Fruit fly (Drosophila melanogaster): ENCODE data around the gene nerfin-2.

- TF ChIP-seq CG15336 (GFP tag; IDR thresholded peaks at IDR 0.05) (no peak), CG6276 (GFP tag; optimal IDR thresholded peaks at IDR 0.05) (no peak), CG8632 (GFP tag; optimal IDR thresholded peaks at IDR 0.05) (no peak), CG34406 (GFP tag; optimal IDR thresholded peaks at IDR 0.05) (no peak), lz (GFP tag; optimal IDR thresholded peaks at IDR 0.05) (no peak), CG7368 (GFP tag; optimal IDR thresholded peaks at IDR 0.05) (no peak), Hr39 (GFP tag; optimal IDR thresholded peaks at IDR 0.05) (no peak), CG6792 (GFP tag; optimal IDR thresholded peaks at IDR 0.05) (no peak), CG8119 (GFP tag; IDR thresholded peaks at IDR 0.05) (no peak), spab (GFP tag; optimal IDR thresholded peaks at IDR 0.05) (no peak), CG11294 (GFP tag; IDR thresholded peaks at IDR 0.05) (no peak), Ets96B (tag; optimal IDR thresholded peaks at IDR 0.05) (no peak), fd59A (GFP tag; optimal IDR thresholded peaks at IDR 0.05) (no peak)
These were observed 30.4 kb upstream of the nerfin-2 start for dm6 chr3R:10040505-10040904.

Data from whole organism, prepupa.